Fruit fly (Drosophila melanogaster) whole organism, prepupa: ENCODE results near the gene CG46467.

Experiments used
- Blimp-1 ChIP-seq: fragments of 200-800 bp; sonication (Bioruptor generic); optimal IDR thresholded peaks from 3 replicates; lab custom pipeline; 2017; ENCODE audit warnings: missing biosample characterization, missing genetic modification characterization, mild to moderate bottlenecking, moderate library complexity, missing genetic modification reagents
- CG10631 ChIP-seq: fragments of 200-800 bp; sonication (Bioruptor generic); optimal IDR thresholded peaks from 2 replicates; lab custom pipeline; 2016; ENCODE audit warnings: missing biosample characterization, missing genetic modification characterization
- CG10669 ChIP-seq: fragments of 200-800 bp; sonication (Bioruptor generic); optimal IDR thresholded peaks from 3 replicates; lab custom pipeline; 2018; ENCODE audit warnings: missing biosample characterization, mild to moderate bottlenecking, missing genetic modification characterization, moderate library complexity
- CG11294 ChIP-seq: fragments of 200-800 bp; sonication (Bioruptor generic); IDR thresholded peaks from 2 replicates; pipeline ENCODE4 v1.3.6; 2022; ENCODE audit warnings: missing biosample characterization, missing genetic modification characterization
- CG11902 ChIP-seq: fragments of 200-800 bp; sonication (Bioruptor generic); optimal IDR thresholded peaks from 3 replicates; lab custom pipeline; 2016; ENCODE audit warnings: missing biosample characterization, missing genetic modification characterization
- CG15336 ChIP-seq: fragments of 200-800 bp; sonication (Bioruptor generic); IDR thresholded peaks from 2 replicates; pipeline ENCODE4 v1.3.6; 2022; ENCODE audit warnings: missing biosample characterization, missing genetic modification characterization
- CG1621 ChIP-seq: fragments of 200-800 bp; sonication (Bioruptor generic); optimal IDR thresholded peaks from 3 replicates; lab custom pipeline; 2018; ENCODE audit warnings: missing biosample characterization, mild to moderate bottlenecking, missing genetic modification characterization
- CG16779 ChIP-seq: fragments of 200-800 bp; sonication (Bioruptor generic); optimal IDR thresholded peaks from 3 replicates; lab custom pipeline; 2017; ENCODE audit warnings: missing biosample characterization, mild to moderate bottlenecking, missing genetic modification characterization
- CG3032 ChIP-seq: fragments of 200-800 bp; optimal IDR thresholded peaks from 2 replicates; lab custom pipeline; 2019; ENCODE audit warnings: missing biosample characterization, mild to moderate bottlenecking, missing genetic modification characterization, moderate library complexity
- CG31627 ChIP-seq: fragments of 200-800 bp; sonication (Bioruptor generic); optimal IDR thresholded peaks from 3 replicates; lab custom pipeline; 2016; ENCODE audit warnings: missing biosample characterization, missing genetic modification characterization
- CG34406 ChIP-seq: fragments of 200-800 bp; sonication (Bioruptor generic); optimal IDR thresholded peaks from 3 replicates; lab custom pipeline; 2016; ENCODE audit warnings: missing biosample characterization, missing genetic modification characterization
- CG3919 ChIP-seq: fragments of 200-800 bp; sonication (Bioruptor generic); optimal IDR thresholded peaks from 3 replicates; lab custom pipeline; 2016; ENCODE audit warnings: missing biosample characterization, missing genetic modification characterization
- CG4318 ChIP-seq: fragments of 200-800 bp; sonication (Bioruptor generic); optimal IDR thresholded peaks from 3 replicates; lab custom pipeline; 2017; ENCODE audit warnings: missing biosample characterization, mild to moderate bottlenecking, missing genetic modification characterization
- CG6163 ChIP-seq: fragments of 200-800 bp; sonication (Bioruptor generic); IDR thresholded peaks from 3 replicates; pipeline ENCODE4 v1.3.6; 2022; ENCODE audit warnings: missing biosample characterization, missing genetic modification characterization
- CG6276 ChIP-seq: fragments of 200-800 bp; sonication (Bioruptor generic); optimal IDR thresholded peaks from 2 replicates; lab custom pipeline; 2017; ENCODE audit warnings: missing biosample characterization, mild to moderate bottlenecking, missing genetic modification characterization
- CG6808 ChIP-seq: fragments of 200-800 bp; sonication (Bioruptor generic); optimal IDR thresholded peaks from 3 replicates; lab custom pipeline; 2017; ENCODE audit warnings: missing biosample characterization, missing genetic modification characterization, mild to moderate bottlenecking, moderate library complexity, missing genetic modification reagents
- CG6854 ChIP-seq: fragments of 200-800 bp; sonication (Bioruptor generic); optimal IDR thresholded peaks from 2 replicates; lab custom pipeline; 2017; ENCODE audit warnings: missing biosample characterization, mild to moderate bottlenecking, missing genetic modification characterization
- CG7368 ChIP-seq: fragments of 200-800 bp; sonication (Bioruptor generic); optimal IDR thresholded peaks from 3 replicates; lab custom pipeline; 2016; ENCODE audit warnings: missing biosample characterization, missing genetic modification characterization
- CG8632 ChIP-seq: fragments of 200-800 bp; sonication (Bioruptor generic); optimal IDR thresholded peaks from 3 replicates; lab custom pipeline; 2016; ENCODE audit warnings: missing biosample characterization, missing genetic modification characterization
- CG9139 ChIP-seq: fragments of 200-800 bp; sonication (Bioruptor generic); optimal IDR thresholded peaks from 3 replicates; lab custom pipeline; 2017; ENCODE audit warnings: missing biosample characterization, mild to moderate bottlenecking, missing genetic modification characterization
- Eip75B ChIP-seq: fragments of 200-800 bp; sonication (Bioruptor generic); optimal IDR thresholded peaks from 3 replicates; lab custom pipeline; 2016; ENCODE audit warnings: missing biosample characterization, missing genetic modification characterization
- Eip78C ChIP-seq: fragments of 200-800 bp; sonication (Bioruptor generic); peaks from one replicate; lab custom pipeline; 2016; ENCODE audit warnings: missing biosample characterization, missing genetic modification characterization
- Eip93F ChIP-seq: fragments of 200-800 bp; sonication (Bioruptor generic); optimal IDR thresholded peaks from 2 replicates; lab custom pipeline; 2016; ENCODE audit warnings: missing biosample characterization, mild to moderate bottlenecking, missing genetic modification characterization
- Hr38 ChIP-seq: sonication (Bioruptor generic); optimal IDR thresholded peaks from 2 replicates; lab custom pipeline; 2016; ENCODE audit warnings: missing biosample characterization, missing genetic modification characterization
- Hr4 ChIP-seq: fragments of 200-800 bp; sonication (Bioruptor generic); optimal IDR thresholded peaks from 3 replicates; lab custom pipeline; 2016; ENCODE audit warnings: missing biosample characterization, missing genetic modification characterization
- Lpt ChIP-seq: fragments of 200-800 bp; sonication (Bioruptor generic); optimal IDR thresholded peaks from 3 replicates; lab custom pipeline; 2016; ENCODE audit warnings: missing biosample characterization, missing genetic modification characterization
- Met ChIP-seq: fragments of 200-800 bp; sonication (Bioruptor generic); optimal IDR thresholded peaks from 3 replicates; lab custom pipeline; 2016; ENCODE audit warnings: missing biosample characterization, missing genetic modification characterization
- OdsH ChIP-seq: fragments of 200-800 bp; sonication (Bioruptor generic); optimal IDR thresholded peaks from 3 replicates; lab custom pipeline; 2016; ENCODE audit warnings: missing biosample characterization, missing genetic modification characterization
- Sox102F ChIP-seq: fragments of 200-800 bp; sonication (Bioruptor generic); optimal IDR thresholded peaks from 2 replicates; lab custom pipeline; 2016; ENCODE audit warnings: missing biosample characterization, mild to moderate bottlenecking, missing genetic modification characterization
- Sox15 ChIP-seq: fragments of 200-800 bp; sonication (Bioruptor generic); optimal IDR thresholded peaks from 3 replicates; lab custom pipeline; 2016; ENCODE audit warnings: missing biosample characterization, missing genetic modification characterization
- achi ChIP-seq: fragments of 200-800 bp; sonication (Bioruptor generic); optimal IDR thresholded peaks from 3 replicates; lab custom pipeline; 2016; ENCODE audit warnings: missing biosample characterization, missing genetic modification characterization
- acj6 ChIP-seq: fragments of 200-800 bp; sonication (Bioruptor generic); optimal IDR thresholded peaks from 3 replicates; lab custom pipeline; 2016; ENCODE audit warnings: missing biosample characterization, missing genetic modification characterization
- cyc ChIP-seq: fragments of 200-800 bp; sonication (Bioruptor generic); optimal IDR thresholded peaks from 3 replicates; lab custom pipeline; 2016; ENCODE audit warnings: missing biosample characterization, missing genetic modification characterization
- dac ChIP-seq: fragments of 200-800 bp; sonication (Bioruptor generic); optimal IDR thresholded peaks from 2 replicates; lab custom pipeline; 2017; ENCODE audit warnings: missing biosample characterization, mild to moderate bottlenecking, missing genetic modification characterization
- dsx ChIP-seq: fragments of 200-800 bp; optimal IDR thresholded peaks from 3 replicates; lab custom pipeline; 2019; ENCODE audit warnings: missing biosample characterization, mild to moderate bottlenecking, missing genetic modification characterization, moderate library complexity; ENCODE audit not compliant: poor library complexity, severe bottlenecking
- esn ChIP-seq: fragments of 200-800 bp; sonication (Bioruptor generic); optimal IDR thresholded peaks from 2 replicates; lab custom pipeline; 2016; ENCODE audit warnings: missing biosample characterization, mild to moderate bottlenecking, missing genetic modification characterization, moderate library complexity
- fd59A ChIP-seq: fragments of 200-800 bp; sonication (Bioruptor generic); optimal IDR thresholded peaks from 2 replicates; lab custom pipeline; 2017; ENCODE audit warnings: missing biosample characterization, mild to moderate bottlenecking, missing genetic modification characterization, missing genetic modification reagents
- fd85E ChIP-seq: fragments of 200-800 bp; sonication (Bioruptor generic); optimal IDR thresholded peaks from 3 replicates; lab custom pipeline; 2016; ENCODE audit warnings: missing biosample characterization, missing genetic modification characterization
- fkh ChIP-seq: fragments of 200-800 bp; sonication (Bioruptor generic); optimal IDR thresholded peaks from 3 replicates; lab custom pipeline; 2017; ENCODE audit warnings: missing biosample characterization, mild to moderate bottlenecking, missing genetic modification characterization, moderate library complexity
- lz ChIP-seq: fragments of 200-800 bp; sonication (Bioruptor generic); optimal IDR thresholded peaks from 3 replicates; lab custom pipeline; 2016; ENCODE audit warnings: missing biosample characterization, missing genetic modification characterization
- net ChIP-seq: fragments of 200-800 bp; sonication (Bioruptor generic); optimal IDR thresholded peaks from 3 replicates; lab custom pipeline; 2016; ENCODE audit warnings: missing biosample characterization, missing genetic modification characterization
- pdm3 ChIP-seq: fragments of 200-800 bp; sonication (Bioruptor generic); optimal IDR thresholded peaks from 3 replicates; lab custom pipeline; 2016; ENCODE audit warnings: missing biosample characterization, missing genetic modification characterization
- salr ChIP-seq, 2 experiments: fragments of 200-800 bp; sonication (Bioruptor generic); optimal IDR thresholded peaks; 3 replicates each; lab custom pipeline; 2016 to 2018; ENCODE audit warnings: missing biosample characterization in 2 of 2, missing genetic modification characterization in 2 of 2, mild to moderate bottlenecking in 1 of 2
- spab ChIP-seq: fragments of 200-800 bp; sonication (Bioruptor generic); optimal IDR thresholded peaks from 2 replicates; lab custom pipeline; 2017; ENCODE audit warnings: missing biosample characterization, mild to moderate bottlenecking, missing genetic modification characterization, missing genetic modification reagents
- svp ChIP-seq: fragments of 200-800 bp; sonication (Bioruptor generic); peaks from one replicate; lab custom pipeline; 2016; ENCODE audit warnings: missing biosample characterization, missing genetic modification characterization
- topi ChIP-seq: fragments of 200-800 bp; sonication (Bioruptor generic); optimal IDR thresholded peaks from 3 replicates; lab custom pipeline; 2016; ENCODE audit warnings: missing biosample characterization, missing genetic modification characterization
- vri ChIP-seq: fragments of 200-800 bp; sonication (Bioruptor generic); optimal IDR thresholded peaks from 3 replicates; lab custom pipeline; 2016; ENCODE audit warnings: missing biosample characterization, mild to moderate bottlenecking, missing genetic modification characterization

Gene CG46467

dm6 chr3R:9925256-9925655 is 50.8 kb downstream of the CG46467 start:
- TF ChIP-seq CG8632 (no peak), Eip93F (GFP tag; lab: Kevin White, UChicago) (peak; percentile 76), vri (GFP tag; lab: Kevin White, UChicago) (peak; percentile 67), spab (GFP tag; lab: Kevin White, UChicago) (no peak), salr (GFP tag; optimal IDR thresholded peaks at IDR 0.05; lab: Kevin White, UChicago) (no peak)
- TF ChIP-seq, all 60 proteins: peak for 2

dm6 chr3R:9926856-9927822 is 52.7 kb downstream of the CG46467 start:
- TF ChIP-seq CG1621 (no peak), CG6163 (0 out of 3 replicates have a peak, but pooled peaks have one; percentile 33), dsx (no peak), Sox102F (no peak), CG6276 (GFP tag; lab: Kevin White, UChicago) (no peak), CG3919 (no peak), vri (GFP tag; lab: Kevin White, UChicago) (peak; percentile 89), CG7368 (GFP tag; lab: Kevin White, UChicago) (no peak), net (GFP tag; lab: Kevin White, UChicago) (no peak), achi (GFP tag; lab: Kevin White, UChicago) (no peak), CG3032 (tag; lab: Kevin White, UChicago) (no peak), OdsH (GFP tag; lab: Kevin White, UChicago) (no peak), topi (GFP tag; lab: Kevin White, UChicago) (no peak), Hr38 (GFP tag; lab: Kevin White, UChicago) (no peak), cyc (no peak), CG6808 (GFP tag; lab: Kevin White, UChicago) (no peak), CG6854 (GFP tag; lab: Kevin White, UChicago) (peak; percentile 40), CG15336 (no peak), Sox15 (GFP tag; lab: Kevin White, UChicago) (no peak), lz (GFP tag; lab: Kevin White, UChicago) (no peak), CG16779 (tag; lab: Kevin White, UChicago) (no peak), fd59A (no peak), acj6 (no peak), Eip93F (GFP tag; lab: Kevin White, UChicago) (peak; percentile 63), CG9139 (GFP tag; lab: Kevin White, UChicago) (no peak), fkh (no peak), Met (GFP tag; lab: Kevin White, UChicago) (peak; percentile 13), CG4318 (GFP tag; lab: Kevin White, UChicago) (no peak), salr (GFP tag; optimal IDR thresholded peaks at IDR 0.05; lab: Kevin White, UChicago) (no peak), Lpt (GFP tag; lab: Kevin White, UChicago) (no peak), CG11294 (no peak), CG10631 (GFP tag; lab: Kevin White, UChicago) (no peak), fd85E (no peak), Eip75B (GFP tag; lab: Kevin White, UChicago) (no peak), Hr4 (GFP tag; lab: Kevin White, UChicago) (no peak), pdm3 (GFP tag; lab: Kevin White, UChicago) (no peak), spab (GFP tag; lab: Kevin White, UChicago) (no peak), CG11902 (no peak), esn (GFP tag; lab: Kevin White, UChicago) (no peak), CG31627 (no peak), Eip78C (GFP tag; lab: Kevin White, UChicago) (peak; percentile 55), svp (GFP tag; lab: Kevin White, UChicago) (peak; percentile 95), CG34406 (GFP tag; lab: Kevin White, UChicago) (no peak), dac (GFP tag; lab: Kevin White, UChicago) (no peak), CG10669 (no peak), Blimp-1 (peak; percentile 87)
